Worm (Caenorhabditis elegans) whole organism, young adult: ENCODE measurements around the gene spp-10.

Source experiments
- B0336.3 ChIP-seq: fragments of 200-800 bp; sonication (Bioruptor generic); IDR thresholded peaks from 2 replicates; pipeline ENCODE4 v1.3.6; 2022; ENCODE audit warnings: missing genetic modification characterization, missing compliant biosample characterization
- C06A6.2 ChIP-seq: fragments of 200-800 bp; sonication (Bioruptor generic); conservative IDR thresholded peaks from 2 replicates; pipeline ENCODE4 v1.3.6; 2022; ENCODE audit warnings: missing genetic modification characterization, missing compliant biosample characterization
- C17E4.6 ChIP-seq: fragments of 200-800 bp; sonication (Bioruptor generic); IDR thresholded peaks from 2 replicates; pipeline ENCODE4 v1.3.6; 2022; ENCODE audit warnings: missing genetic modification reagents, missing genetic modification characterization, missing compliant biosample characterization
- D2030.7 ChIP-seq: fragments of 200-800 bp; sonication (Bioruptor generic); IDR thresholded peaks from 2 replicates; pipeline ENCODE4 v1.3.6; 2022; ENCODE audit warnings: missing genetic modification reagents, missing genetic modification characterization, missing compliant biosample characterization
- F23B12.7 ChIP-seq: sonication (generic microtip); optimal IDR thresholded peaks from 2 replicates; lab custom pipeline; 2017; ENCODE audit warnings: missing genetic modification characterization, mild to moderate bottlenecking, missing compliant biosample characterization, antibody characterized with exemption, moderate library complexity; ENCODE audit not compliant: insufficient read depth
- F49E8.2 ChIP-seq: sonication (generic microtip); optimal IDR thresholded peaks from 3 replicates; lab custom pipeline; 2017; ENCODE audit warnings: missing genetic modification characterization, mild to moderate bottlenecking, missing compliant biosample characterization, antibody characterized with exemption, moderate library complexity; ENCODE audit not compliant: insufficient read depth
- F57C9.4 ChIP-seq: sonication (generic microtip); optimal IDR thresholded peaks from 2 replicates; lab custom pipeline; 2017; ENCODE audit warnings: mild to moderate bottlenecking, missing genetic modification characterization, missing compliant biosample characterization
- K11D2.4 ChIP-seq: fragments of 200-800 bp; sonication (Bioruptor generic); IDR thresholded peaks from 2 replicates; pipeline ENCODE4 v1.3.6; 2022; ENCODE audit warnings: missing genetic modification reagents, missing genetic modification characterization, missing compliant biosample characterization
- T26A5.8 ChIP-seq: sonication (generic microtip); optimal IDR thresholded peaks from 2 replicates; lab custom pipeline; 2016; ENCODE audit warnings: missing genetic modification characterization, missing compliant biosample characterization
- Y53F4B.3 ChIP-seq: fragments of 200-800 bp; sonication (Bioruptor generic); IDR thresholded peaks from 2 replicates; pipeline ENCODE4 v1.3.6; 2022; ENCODE audit warnings: missing genetic modification reagents, missing genetic modification characterization, missing compliant biosample characterization
- Y53G8AR.9 ChIP-seq: fragments of 200-800 bp; sonication (Bioruptor generic); conservative IDR thresholded peaks from 2 replicates; pipeline ENCODE4 v1.3.6; 2022; ENCODE audit warnings: missing genetic modification reagents, missing genetic modification characterization, missing compliant biosample characterization
- Y67H2A.10 ChIP-seq: fragments of 200-800 bp; sonication (Bioruptor generic); conservative IDR thresholded peaks from 2 replicates; pipeline ENCODE4 v1.3.6; 2022; ENCODE audit warnings: missing genetic modification reagents, missing genetic modification characterization, missing compliant biosample characterization
- akir-1 ChIP-seq: fragments of 200-800 bp; sonication (Bioruptor generic); optimal IDR thresholded peaks from 2 replicates; lab custom pipeline; 2018; ENCODE audit warnings: mild to moderate bottlenecking, missing genetic modification characterization, moderate library complexity, missing compliant biosample characterization
- aptf-3 ChIP-seq: fragments of 200-800 bp; sonication (Bioruptor generic); IDR thresholded peaks from 2 replicates; pipeline ENCODE4 v1.3.6; 2022; ENCODE audit warnings: missing genetic modification characterization, missing compliant biosample characterization
- attf-6 ChIP-seq: fragments of 200-800 bp; sonication (Bioruptor generic); IDR thresholded peaks from 2 replicates; pipeline ENCODE4 v1.3.6; 2022; ENCODE audit warnings: missing genetic modification reagents, missing genetic modification characterization, missing compliant biosample characterization
- bed-1 ChIP-seq: fragments of 200-800 bp; sonication (Bioruptor generic); IDR thresholded peaks from 2 replicates; pipeline ENCODE4 v1.3.6; 2022; ENCODE audit warnings: missing genetic modification reagents, missing genetic modification characterization, missing compliant biosample characterization
- ccch-3 ChIP-seq: fragments of 200-800 bp; sonication (Bioruptor generic); optimal IDR thresholded peaks from 2 replicates; lab custom pipeline; 2018; ENCODE audit warnings: mild to moderate bottlenecking, missing genetic modification characterization, missing compliant biosample characterization
- ceh-100 ChIP-seq: fragments of 200-800 bp; sonication (Bioruptor generic); IDR thresholded peaks from 2 replicates; pipeline ENCODE4 v1.3.6; 2022; ENCODE audit warnings: missing genetic modification reagents, missing genetic modification characterization, missing compliant biosample characterization
- ceh-27 ChIP-seq: fragments of 200-800 bp; sonication (Bioruptor generic); optimal IDR thresholded peaks from 2 replicates; lab custom pipeline; 2018; ENCODE audit warnings: mild to moderate bottlenecking, missing genetic modification characterization, moderate library complexity, missing compliant biosample characterization
- ceh-58 ChIP-seq: fragments of 200-800 bp; sonication (Bioruptor generic); IDR thresholded peaks from 2 replicates; pipeline ENCODE4 v1.3.6; 2022; ENCODE audit warnings: missing genetic modification characterization, missing compliant biosample characterization
- ceh-79 ChIP-seq: sonication (generic microtip); optimal IDR thresholded peaks from 2 replicates; lab custom pipeline; 2017; ENCODE audit warnings: mild to moderate bottlenecking, missing genetic modification characterization, missing compliant biosample characterization
- die-1 ChIP-seq: sonication (generic microtip); optimal IDR thresholded peaks from 2 replicates; lab custom pipeline; 2016; ENCODE audit warnings: missing genotype, mild to moderate bottlenecking, missing genetic modification characterization, missing compliant biosample characterization
- dpff-1 ChIP-seq: sonication (generic microtip); optimal IDR thresholded peaks from 2 replicates; lab custom pipeline; 2017; ENCODE audit warnings: mild to moderate bottlenecking, missing genetic modification characterization, missing compliant biosample characterization
- egl-18 ChIP-seq: fragments of 200-800 bp; sonication (Bioruptor generic); IDR thresholded peaks from 2 replicates; pipeline ENCODE4 v1.3.6; 2022; ENCODE audit warnings: missing genetic modification reagents, missing genetic modification characterization, missing compliant biosample characterization
- egl-44 ChIP-seq: fragments of 200-800 bp; sonication (Bioruptor generic); IDR thresholded peaks from 2 replicates; pipeline ENCODE4 v1.3.6; 2022; ENCODE audit warnings: missing genetic modification reagents, missing genetic modification characterization, missing compliant biosample characterization
- ekl-4 ChIP-seq: fragments of 200-800 bp; sonication (Bioruptor generic); IDR thresholded peaks from 2 replicates; pipeline ENCODE4 v1.3.6; 2022; ENCODE audit warnings: missing genetic modification reagents, missing genetic modification characterization, missing compliant biosample characterization
- hlh-12 ChIP-seq: sonication (generic microtip); optimal IDR thresholded peaks from 2 replicates; lab custom pipeline; 2016; ENCODE audit warnings: missing genetic modification characterization, missing compliant biosample characterization
- hlh-26 ChIP-seq: fragments of 200-800 bp; sonication (Bioruptor generic); conservative IDR thresholded peaks from 2 replicates; pipeline ENCODE4 v1.3.6; 2022; ENCODE audit warnings: missing genetic modification reagents, missing genetic modification characterization, missing compliant biosample characterization
- hmg-1.2 ChIP-seq: fragments of 200-800 bp; sonication (Bioruptor generic); IDR thresholded peaks from 2 replicates; pipeline ENCODE4 v1.3.6; 2022; ENCODE audit warnings: missing genetic modification reagents, missing genetic modification characterization, missing compliant biosample characterization
- lin-26 ChIP-seq: fragments of 200-800 bp; sonication (Bioruptor generic); IDR thresholded peaks from 2 replicates; pipeline ENCODE4 v1.3.6; 2022; ENCODE audit warnings: missing genetic modification reagents, missing genetic modification characterization, missing compliant biosample characterization
- lin-40 ChIP-seq: sonication (generic microtip); optimal IDR thresholded peaks from 2 replicates; lab custom pipeline; 2016; ENCODE audit warnings: missing genetic modification characterization, mild to moderate bottlenecking, missing compliant biosample characterization, missing genotype, missing genetic modification reagents
- lsl-1 ChIP-seq: fragments of 200-800 bp; sonication (Bioruptor generic); optimal IDR thresholded peaks from 2 replicates; lab custom pipeline; 2018; ENCODE audit warnings: mild to moderate bottlenecking, missing genetic modification characterization, moderate library complexity, missing compliant biosample characterization
- madf-3 ChIP-seq: fragments of 200-800 bp; sonication (Bioruptor generic); IDR thresholded peaks from 2 replicates; pipeline ENCODE4 v1.3.6; 2022; ENCODE audit warnings: missing genetic modification reagents, missing genetic modification characterization, missing compliant biosample characterization
- madf-8 ChIP-seq: fragments of 200-800 bp; sonication (Bioruptor generic); conservative IDR thresholded peaks from 2 replicates; pipeline ENCODE4 v1.3.6; 2022; ENCODE audit warnings: missing genetic modification reagents, missing genetic modification characterization, missing compliant biosample characterization
- mcd-1 ChIP-seq: fragments of 200-800 bp; sonication (Bioruptor generic); IDR thresholded peaks from 2 replicates; pipeline ENCODE4 v1.3.6; 2022; ENCODE audit warnings: missing genetic modification reagents, missing genetic modification characterization, missing compliant biosample characterization
- mes-4 ChIP-seq: sonication (generic microtip); optimal IDR thresholded peaks from 2 replicates; lab custom pipeline; 2016; ENCODE audit warnings: missing genotype, missing genetic modification characterization, missing compliant biosample characterization
- nhr-120 ChIP-seq: fragments of 200-800 bp; sonication (Bioruptor generic); IDR thresholded peaks from 2 replicates; pipeline ENCODE4 v1.3.6; 2022; ENCODE audit warnings: missing genetic modification characterization, missing compliant biosample characterization
- pbrm-1 ChIP-seq: fragments of 200-800 bp; sonication (Bioruptor generic); IDR thresholded peaks from 2 replicates; pipeline ENCODE4 v1.3.6; 2022; ENCODE audit warnings: missing genetic modification reagents, missing genetic modification characterization, missing compliant biosample characterization
- rcor-1 ChIP-seq: fragments of 200-800 bp; sonication (Bioruptor generic); IDR thresholded peaks from 2 replicates; pipeline ENCODE4 v1.3.6; 2022; ENCODE audit warnings: missing genetic modification reagents, missing genetic modification characterization, missing compliant biosample characterization
- sea-2 ChIP-seq: fragments of 200-800 bp; sonication (Bioruptor generic); IDR thresholded peaks from 2 replicates; pipeline ENCODE4 v1.3.6; 2022; ENCODE audit warnings: missing genetic modification characterization, missing compliant biosample characterization
- snpc-1.1 ChIP-seq: sonication (generic microtip); optimal IDR thresholded peaks from 2 replicates; lab custom pipeline; 2017; ENCODE audit warnings: missing genetic modification characterization, mild to moderate bottlenecking, missing compliant biosample characterization, antibody characterized with exemption, moderate library complexity, missing genotype, missing genetic modification reagents; ENCODE audit not compliant: insufficient read depth
- tbp1 ChIP-seq: fragments of 200-800 bp; sonication (Bioruptor generic); optimal IDR thresholded peaks from 2 replicates; lab custom pipeline; 2018; ENCODE audit warnings: mild to moderate bottlenecking, missing genetic modification characterization, missing compliant biosample characterization
- tlf-1 ChIP-seq: fragments of 200-800 bp; sonication (Bioruptor generic); optimal IDR thresholded peaks from 2 replicates; lab custom pipeline; 2018; ENCODE audit warnings: mild to moderate bottlenecking, missing genetic modification characterization, missing compliant biosample characterization
- unc-62 ChIP-seq: fragments of 150-350 bp; optimal IDR thresholded peaks from 2 replicates; lab custom pipeline; 2014; ENCODE audit warnings: missing biosample characterization, missing genetic modification reagents, missing genetic modification characterization
- ztf-22 ChIP-seq: fragments of 200-800 bp; sonication (Bioruptor generic); optimal IDR thresholded peaks from 2 replicates; lab custom pipeline; 2018; ENCODE audit warnings: mild to moderate bottlenecking, missing genetic modification characterization, moderate library complexity, missing compliant biosample characterization
- ztf-26 ChIP-seq: sonication (generic microtip); optimal IDR thresholded peaks from 2 replicates; lab custom pipeline; 2017; ENCODE audit warnings: missing genetic modification characterization, missing compliant biosample characterization
- ztf-3 ChIP-seq: fragments of 200-800 bp; sonication (Bioruptor generic); optimal IDR thresholded peaks from 2 replicates; lab custom pipeline; 2018; ENCODE audit warnings: mild to moderate bottlenecking, missing genetic modification characterization, missing compliant biosample characterization
- ztf-6 ChIP-seq: fragments of 200-800 bp; sonication (Bioruptor generic); IDR thresholded peaks from 2 replicates; pipeline ENCODE4 v1.3.6; 2022; ENCODE audit warnings: missing genetic modification reagents, missing genetic modification characterization, missing compliant biosample characterization

The spp-10 gene

ce11 chrIV:8498773-8499360 is 21.9 kb downstream of the spp-10 start, which contains the start of the genes acdh-13 and mesp-1 (continued):
- peak; percentile 40 for TF ChIP-seq snpc-1.1
- TF ChIP-seq F23B12.7 (tag; lab: Kevin White, UChicago) = no peak
- peak; percentile 74 for TF ChIP-seq ekl-4
- no peak for TF ChIP-seq Y53G8AR.9 (GFP tag; lab: Robert Waterston, UW)
- TF ChIP-seq madf-3 = no peak
- no peak for TF ChIP-seq ztf-26 (tag; lab: Kevin White, UChicago)
- no peak for TF ChIP-seq ccch-3 (GFP tag; lab: Kevin White, UChicago)
- peak; percentile 86 for TF ChIP-seq tlf-1
- peak; percentile 95 for TF ChIP-seq D2030.7 (GFP tag; lab: Robert Waterston, UW)
- TF ChIP-seq akir-1 (GFP tag; lab: Kevin White, UChicago) = no peak
- TF ChIP-seq ztf-3 (GFP tag; lab: Kevin White, UChicago) = no peak
- peak; percentile 59 for TF ChIP-seq tbp1 (GFP tag; lab: Kevin White, UChicago)
- no peak for TF ChIP-seq bed-1 (GFP tag; lab: Robert Waterston, UW)
- TF ChIP-seq dpff-1 (tag; lab: Kevin White, UChicago) = no peak
- TF ChIP-seq Y67H2A.10 (GFP tag; lab: Robert Waterston, UW) = no peak
- peak; percentile 77; the same call in 1 of the 2 replicates for TF ChIP-seq attf-6 (GFP tag; lab: Robert Waterston, UW)
- no peak for TF ChIP-seq Y53F4B.3 (GFP tag; lab: Robert Waterston, UW)
- no peak for TF ChIP-seq sea-2 (GFP tag; lab: Robert Waterston, UW)
- TF ChIP-seq pbrm-1 (GFP tag; lab: Robert Waterston, UW) = peak; percentile 69; the same call in 1 of the 2 replicates
- no peak for TF ChIP-seq ceh-79 (tag; lab: Kevin White, UChicago)
- no peak for TF ChIP-seq nhr-120 (GFP tag; lab: Robert Waterston, UW)
- TF ChIP-seq egl-18 (GFP tag; lab: Robert Waterston, UW) = no peak
- peak; percentile 58 for TF ChIP-seq F49E8.2 (tag; lab: Kevin White, UChicago)
- no peak for TF ChIP-seq lin-40 (tag; lab: Kevin White, UChicago)
- TF ChIP-seq hlh-26 (GFP tag; lab: Robert Waterston, UW) = no peak
- TF ChIP-seq ztf-6 (GFP tag; lab: Robert Waterston, UW) = no peak
- TF ChIP-seq mes-4 (tag; lab: Kevin White, UChicago) = no peak
- TF ChIP-seq hlh-12 (tag; lab: Kevin White, UChicago) = no peak
- peak; percentile 94 for TF ChIP-seq madf-8 (GFP tag; lab: Robert Waterston, UW)
- no peak for TF ChIP-seq C06A6.2 (GFP tag; lab: Robert Waterston, UW)
- TF ChIP-seq aptf-3 = no peak

ce11 chrIV:8499956-8500355 is 23.0 kb downstream of the spp-10 start:
- TF ChIP-seq Y53G8AR.9 (GFP tag; lab: Robert Waterston, UW) (peak; percentile 82; the same call in 1 of the 2 replicates), lin-26 (GFP tag; lab: Robert Waterston, UW) (peak; percentile 78), T26A5.8 (tag; lab: Kevin White, UChicago) (no peak), Y53F4B.3 (GFP tag; lab: Robert Waterston, UW) (no peak), unc-62 (GFP tag; lab: Kevin White, UChicago) (no peak), ceh-100 (no peak), hmg-1.2 (peak; percentile 45), ceh-58 (GFP tag; lab: Robert Waterston, UW) (0 out of 2 replicates have a peak, but pooled peaks have one; percentile 27), mcd-1 (GFP tag; lab: Robert Waterston, UW) (no peak), ztf-22 (GFP tag; lab: Kevin White, UChicago) (no peak), lsl-1 (GFP tag; lab: Kevin White, UChicago) (no peak), die-1 (peak; percentile 19), ceh-27 (GFP tag; lab: Kevin White, UChicago) (no peak), B0336.3 (GFP tag; lab: Robert Waterston, UW) (peak; percentile 44; the same call in 1 of the 2 replicates), C17E4.6 (GFP tag; lab: Robert Waterston, UW) (0 out of 2 replicates have a peak, but pooled peaks have one; percentile 62), egl-44 (no peak), K11D2.4 (no peak), ztf-6 (GFP tag; lab: Robert Waterston, UW) (no peak), rcor-1 (GFP tag; lab: Robert Waterston, UW) (peak; percentile 74), F57C9.4 (tag; lab: Kevin White, UChicago) (no peak)
